Worm (Caenorhabditis elegans): ENCODE data around the gene B0457.4.

The B0457.4 gene

DNA sequence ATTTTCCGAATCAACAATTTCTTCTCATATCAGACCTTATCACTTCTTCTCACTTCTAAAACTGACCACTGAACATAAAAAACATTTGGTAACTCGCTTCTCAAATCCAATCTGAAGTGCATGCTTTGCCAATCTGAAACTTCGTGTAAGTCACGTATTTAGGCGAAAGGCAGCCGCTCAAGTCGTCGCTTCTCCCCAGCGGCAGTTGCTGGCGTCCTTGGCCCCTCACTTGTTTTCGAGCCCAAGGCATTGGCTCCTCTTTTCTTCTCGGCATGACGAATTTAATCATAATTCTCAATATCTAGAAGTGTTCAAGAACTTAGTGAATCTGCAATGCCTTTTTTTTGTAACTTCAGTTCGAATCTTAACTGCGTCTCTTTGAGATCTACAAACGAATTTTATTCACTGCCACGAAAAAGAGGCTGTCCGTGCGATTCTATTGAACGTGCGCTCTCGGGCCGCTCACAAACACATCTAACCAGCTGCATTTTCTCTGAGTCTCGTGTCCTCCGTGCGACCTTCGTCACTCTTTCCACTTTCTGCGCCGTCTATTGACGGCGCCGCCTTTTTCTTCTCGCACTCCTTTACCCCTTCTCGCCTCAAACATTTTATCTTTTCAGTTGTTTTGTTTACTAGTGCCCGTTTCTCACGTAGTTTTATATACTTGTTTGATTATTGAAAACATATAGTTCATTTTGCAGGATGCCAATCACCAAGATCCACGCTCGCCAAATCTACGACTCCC lies 19.7 kb upstream of the B0457.4 start (continued):
- TF ChIP-seq akir-1 (GFP tag; optimal IDR thresholded peaks at IDR 0.05) (no peak), zfh-2 (GFP tag; conservative IDR thresholded peaks at IDR 0.05) (peak; percentile 51; the same call in 1 of the 2 replicates), nhr-80 (tag; optimal IDR thresholded peaks at IDR 0.05) (peak; percentile 61), egrh-3 (GFP tag; IDR thresholded peaks at IDR 0.05) (peak; percentile 4; the same call in 1 of the 2 replicates), ama-1 (optimal IDR thresholded peaks at IDR 0.05) (peak; percentile 61), ama-1 (GFP tag; optimal IDR thresholded peaks at IDR 0.05) (no peak), lag-1 (GFP tag; IDR thresholded peaks at IDR 0.05) (no peak), hmg-20 (GFP tag; IDR thresholded peaks at IDR 0.05) (no peak), snpc-1.1 (tag; optimal IDR thresholded peaks at IDR 0.05; ENCODE audit: insufficient read depth) (no peak), hlh-12 (tag; optimal IDR thresholded peaks at IDR 0.05) (no peak), lin-40 (tag; optimal IDR thresholded peaks at IDR 0.05) (no peak), K11D2.4 (GFP tag; IDR thresholded peaks at IDR 0.05) (no peak), xnd-1 (tag; optimal IDR thresholded peaks at IDR 0.05) (no peak), bed-1 (GFP tag; IDR thresholded peaks at IDR 0.05) (no peak), F33H1.4 (GFP tag; IDR thresholded peaks at IDR 0.05) (no peak), Y67H2A.10 (GFP tag; conservative IDR thresholded peaks at IDR 0.05) (no peak), Y53F4B.3 (GFP tag; IDR thresholded peaks at IDR 0.05) (no peak)

DNA sequence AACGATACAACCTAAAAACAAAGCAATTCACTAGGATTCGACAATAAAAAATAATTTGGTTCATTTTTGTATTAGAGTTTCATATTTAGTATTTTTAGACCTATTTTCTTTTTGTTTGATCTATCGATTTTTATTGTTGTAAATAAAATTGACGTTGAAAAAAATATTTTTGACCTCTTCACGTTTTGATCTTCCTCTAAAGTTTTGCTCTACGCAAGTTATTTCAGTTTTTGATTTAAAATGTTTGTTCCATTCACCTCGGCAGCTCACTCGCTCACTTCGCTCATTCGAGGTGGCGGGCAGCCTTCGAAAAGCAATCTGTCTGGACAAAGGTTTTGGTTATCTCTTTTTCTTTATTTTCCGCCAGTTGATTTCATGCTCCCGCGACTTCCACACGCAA lies 18.9 kb upstream of the B0457.4 start, which contains the start of gene enol-1:
Gene enol-1 (plus strand): TSS at position 235 of the 400 bp plus-strand sequence.
- TF ChIP-seq hlh-12 (tag; optimal IDR thresholded peaks at IDR 0.05) (no peak), ztf-3 (GFP tag; optimal IDR thresholded peaks at IDR 0.05) (no peak), ceh-91 (GFP tag; IDR thresholded peaks at IDR 0.05) (peak; percentile 70), madf-6 (GFP tag; IDR thresholded peaks at IDR 0.05) (peak; percentile 90), mel-28 (tag; optimal IDR thresholded peaks at IDR 0.05; ENCODE audit: borderline replicate concordance) (no peak), ceh-27 (GFP tag; optimal IDR thresholded peaks at IDR 0.05) (no peak), madf-8 (GFP tag; conservative IDR thresholded peaks at IDR 0.05) (peak; percentile 85), lsl-1 (GFP tag; optimal IDR thresholded peaks at IDR 0.05) (peak; percentile 34), K11D2.4 (GFP tag; IDR thresholded peaks at IDR 0.05) (0 out of 2 replicates have a peak, but pooled peaks have one; percentile 14), efl-1 (GFP tag; optimal IDR thresholded peaks at IDR 0.05) (peak; percentile 77), F49E8.2 (tag; optimal IDR thresholded peaks at IDR 0.05; ENCODE audit: insufficient read depth) (peak; percentile 22), xnd-1 (tag; optimal IDR thresholded peaks at IDR 0.05) (peak; percentile 66), fkh-3 (tag; optimal IDR thresholded peaks at IDR 0.05) (no peak), dpff-1 (tag; optimal IDR thresholded peaks at IDR 0.05) (no peak), F39B2.1 (GFP tag; IDR thresholded peaks at IDR 0.05) (no peak), Y53G8AR.9 (GFP tag; conservative IDR thresholded peaks at IDR 0.05) (no peak), cebp-1 (GFP tag; IDR thresholded peaks at IDR 0.05) (no peak), cebp-1 (tag; optimal IDR thresholded peaks at IDR 0.05) (peak; percentile 12), egrh-3 (GFP tag; IDR thresholded peaks at IDR 0.05) (no peak), mcd-1 (GFP tag; IDR thresholded peaks at IDR 0.05) (peak; percentile 18; the same call in 1 of the 2 replicates), D2030.7 (GFP tag; IDR thresholded peaks at IDR 0.05) (peak; percentile 65; the same call in 1 of the 2 replicates), C17E4.6 (GFP tag; IDR thresholded peaks at IDR 0.05) (no peak), bed-2 (GFP tag; IDR thresholded peaks at IDR 0.05) (no peak), ztf-26 (tag; optimal IDR thresholded peaks at IDR 0.05) (no peak), atf-7 (tag; optimal IDR thresholded peaks at IDR 0.05) (no peak), Y56A3A.18 (GFP tag; IDR thresholded peaks at IDR 0.05) (no peak), ama-1 (optimal IDR thresholded peaks at IDR 0.05) (no peak), ama-1 (GFP tag; optimal IDR thresholded peaks at IDR 0.05) (no peak), B0261.1 (tag; optimal IDR thresholded peaks at IDR 0.05) (no peak), attf-6 (GFP tag; IDR thresholded peaks at IDR 0.05) (0 out of 2 replicates have a peak, but pooled peaks have one; percentile 30), snpc-1.1 (tag; optimal IDR thresholded peaks at IDR 0.05; ENCODE audit: insufficient read depth) (no peak), ets-4 (GFP tag; optimal IDR thresholded peaks at IDR 0.05) (no peak), ceh-100 (GFP tag; IDR thresholded peaks at IDR 0.05) (no peak), snpc-3.4 (tag; optimal IDR thresholded peaks at IDR 0.05) (peak; percentile 59), ztf-28 (GFP tag; IDR thresholded peaks at IDR 0.05) (no peak), tlf-1 (GFP tag; optimal IDR thresholded peaks at IDR 0.05) (peak; percentile 10)
